Worm (Caenorhabditis elegans): ENCODE measurements around the gene brp-1.

DNA sequence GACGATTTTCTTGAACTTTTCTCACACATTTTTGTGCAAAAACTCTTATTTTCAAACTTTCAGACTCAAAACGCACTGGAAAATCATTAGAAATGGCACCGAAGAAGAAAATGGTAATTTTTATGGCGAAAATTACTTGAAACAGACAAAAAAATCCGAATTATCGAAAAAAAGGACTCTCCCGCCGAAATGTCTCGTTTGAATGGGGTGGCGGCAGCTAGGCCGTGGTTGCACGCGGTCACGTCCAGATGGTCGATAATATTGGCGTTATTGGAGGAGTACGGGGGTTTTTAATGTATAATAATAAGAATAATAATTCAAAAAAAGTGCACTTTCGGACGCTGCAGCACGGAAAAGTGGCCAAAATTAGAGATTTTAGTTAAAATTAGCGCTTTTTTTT lies 45.9 kb upstream of the brp-1 start, which contains the start of gene Y56A3A.31:
- TF ChIP-seq pha-4 (tag; optimal IDR thresholded peaks at IDR 0.05) (no peak), unc-39 (tag; optimal IDR thresholded peaks at IDR 0.05) (no peak), snpc-4 (tag; optimal IDR thresholded peaks at IDR 0.05) (no peak), nhr-237 (tag; optimal IDR thresholded peaks at IDR 0.05) (no peak), mab-5 (tag; optimal IDR thresholded peaks at IDR 0.05) (no peak), nhr-76 (tag; optimal IDR thresholded peaks at IDR 0.05) (no peak), ceh-39 (tag; optimal IDR thresholded peaks at IDR 0.05) (peak; percentile 61), zip-8 (tag; optimal IDR thresholded peaks at IDR 0.05) (no peak), blmp-1 (tag; optimal IDR thresholded peaks at IDR 0.05) (no peak), unc-62 (GFP tag; optimal IDR thresholded peaks at IDR 0.05) (no peak), nhr-12 (tag; optimal IDR thresholded peaks at IDR 0.05) (no peak), lsy-2 (tag; optimal IDR thresholded peaks at IDR 0.05) (no peak), nhr-28 (tag; optimal IDR thresholded peaks at IDR 0.05) (no peak)
